Fruit fly (Drosophila melanogaster): Measurements from ENCODE around the gene CG9117.

The CG9117 gene

DNA sequence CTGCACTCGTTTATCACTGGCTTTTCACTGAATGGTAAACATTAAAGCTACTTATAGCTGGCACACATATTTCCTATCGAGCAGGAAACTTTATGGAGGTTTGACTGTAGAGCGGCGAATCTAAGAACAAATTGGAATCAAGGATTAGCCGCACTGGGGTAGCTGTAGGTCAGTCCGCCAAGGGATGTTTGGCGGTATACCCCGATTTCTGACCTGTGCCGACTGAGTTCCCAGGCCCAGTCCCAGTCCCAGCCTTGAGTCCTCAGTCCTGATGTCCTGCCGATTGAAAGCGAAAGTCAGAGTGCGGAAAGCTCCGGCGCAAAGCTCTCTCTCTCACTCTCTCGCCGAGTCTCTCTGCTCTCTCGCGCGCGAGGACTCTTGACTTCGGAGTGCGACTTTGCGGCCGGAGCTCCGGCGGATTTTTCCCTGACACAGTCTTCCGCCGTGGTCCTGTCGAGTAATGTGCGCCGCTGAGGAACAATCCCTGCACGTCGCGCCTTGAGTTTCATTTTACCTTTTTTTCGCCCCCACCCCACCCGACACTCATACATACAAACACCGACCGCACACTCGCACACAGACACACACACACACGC, 16.3 kb upstream of the CG9117 start, which contains the start of gene CG13995:
Gene CG13995, plus strand, starts transcription at position 429 of the 596 bp plus-strand sequence.
- TF ChIP-seq GATAd (GFP tag; optimal IDR thresholded peaks at IDR 0.05) (no peak), Dif (GFP tag; optimal IDR thresholded peaks at IDR 0.05; ENCODE audit: partially characterized antibody) (peak; percentile 33), dmrt93B (GFP tag; optimal IDR thresholded peaks at IDR 0.05) (no peak)

DNA sequence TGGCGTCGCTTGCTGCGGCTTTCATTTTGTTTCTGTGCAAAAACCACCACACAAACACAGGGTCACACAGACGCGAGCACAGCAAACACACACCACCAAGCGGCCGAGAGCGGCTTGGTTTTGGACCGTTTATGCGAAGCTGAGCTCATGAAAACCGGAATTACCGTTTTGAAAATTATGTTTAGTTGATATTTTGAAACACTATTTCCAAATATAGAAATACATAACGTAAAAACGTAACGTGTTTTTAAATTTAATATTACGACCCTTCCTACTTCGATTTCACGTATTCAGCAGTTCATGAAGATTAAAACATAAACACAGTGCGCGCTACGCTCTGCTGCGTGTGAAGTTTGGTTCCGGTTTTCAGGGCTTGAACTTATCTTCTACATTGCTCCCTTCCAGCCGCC, 13.5 kb upstream of the CG9117 start:
- peak; percentile 88 for TF ChIP-seq sage (GFP tag; optimal IDR thresholded peaks at IDR 0.05)
- TF ChIP-seq brk (GFP tag; optimal IDR thresholded peaks at IDR 0.05): no peak
- no peak for TF ChIP-seq CrebA (GFP tag; optimal IDR thresholded peaks at IDR 0.05; ENCODE audit: borderline replicate concordance)
- TF ChIP-seq Dif (GFP tag; optimal IDR thresholded peaks at IDR 0.05; ENCODE audit: partially characterized antibody): no peak
- TF ChIP-seq br (GFP tag; optimal IDR thresholded peaks at IDR 0.05): peak; percentile 97
- TF ChIP-seq OdsH (GFP tag; optimal IDR thresholded peaks at IDR 0.05): peak; percentile 96
- no peak for TF ChIP-seq pan (optimal IDR thresholded peaks at IDR 0.05)
- TF ChIP-seq Vsx2 (GFP tag; optimal IDR thresholded peaks at IDR 0.05; ENCODE audit: partially characterized antibody): no peak
- TF ChIP-seq dmrt93B (GFP tag; optimal IDR thresholded peaks at IDR 0.05): peak; percentile 75
- TF ChIP-seq Abd-B (GFP tag; optimal IDR thresholded peaks at IDR 0.05): no peak
- TF ChIP-seq usp (GFP tag; optimal IDR thresholded peaks at IDR 0.05): no peak
- peak; percentile 53 for TF ChIP-seq Mio (GFP tag; optimal IDR thresholded peaks at IDR 0.05)
- peak; percentile 97 for TF ChIP-seq Sp1 (GFP tag; optimal IDR thresholded peaks at IDR 0.05)
- peak; percentile 90 for TF ChIP-seq psq (GFP tag; optimal IDR thresholded peaks at IDR 0.05)
- peak; percentile 87 for TF ChIP-seq Rel (GFP tag; optimal IDR thresholded peaks at IDR 0.05)
- TF ChIP-seq Rel (tag; optimal IDR thresholded peaks at IDR 0.05): peak; percentile 88
- TF ChIP-seq Hr78 (GFP tag; optimal IDR thresholded peaks at IDR 0.05): no peak
- TF ChIP-seq N (GFP tag; optimal IDR thresholded peaks at IDR 0.05): no peak
- peak; percentile 98 for TF ChIP-seq fru (GFP tag; optimal IDR thresholded peaks at IDR 0.05)
- TF ChIP-seq ey (GFP tag; optimal IDR thresholded peaks at IDR 0.05): peak; percentile 93
- peak; percentile 91 for TF ChIP-seq CG9705 (GFP tag; optimal IDR thresholded peaks at IDR 0.05)
- peak; percentile 64 for TF ChIP-seq Jra (GFP tag; optimal IDR thresholded peaks at IDR 0.05)
- peak; percentile 57 for TF ChIP-seq Hr83 (GFP tag; optimal IDR thresholded peaks at IDR 0.05; ENCODE audit: poor library complexity, severe bottlenecking)
- no peak for TF ChIP-seq lola (GFP tag; optimal IDR thresholded peaks at IDR 0.05)
- peak; percentile 93 for TF ChIP-seq woc (GFP tag; optimal IDR thresholded peaks at IDR 0.05)
- TF ChIP-seq GATAd (GFP tag; optimal IDR thresholded peaks at IDR 0.05): no peak
- no peak for TF ChIP-seq Dfd (GFP tag; optimal IDR thresholded peaks at IDR 0.05)
- peak; percentile 76 for TF ChIP-seq dsf (GFP tag; optimal IDR thresholded peaks at IDR 0.05; ENCODE audit: borderline replicate concordance)
- peak; percentile 90 for TF ChIP-seq CG32264 (GFP tag; optimal IDR thresholded peaks at IDR 0.05)
- TF ChIP-seq dl (GFP tag; optimal IDR thresholded peaks at IDR 0.05; ENCODE audit: insufficient read depth in 1 of 2, partially characterized antibody in 2 of 2): no peak
- TF ChIP-seq h (GFP tag; optimal IDR thresholded peaks at IDR 0.05): peak; percentile 98
- peak; percentile 94 for TF ChIP-seq HLH106 (tag; optimal IDR thresholded peaks at IDR 0.05)
- no peak for TF ChIP-seq tai (GFP tag; optimal IDR thresholded peaks at IDR 0.05)
- peak; percentile 97 for TF ChIP-seq sv (GFP tag; optimal IDR thresholded peaks at IDR 0.05)
- TF ChIP-seq rgr (GFP tag; optimal IDR thresholded peaks at IDR 0.05): peak; percentile 98
- peak; percentile 92 to 95 for TF ChIP-seq foxo (GFP tag; optimal IDR thresholded peaks at IDR 0.05)
- TF ChIP-seq Hnf4 (GFP tag; optimal IDR thresholded peaks at IDR 0.05): peak; percentile 94
- no peak for TF ChIP-seq Myc (optimal IDR thresholded peaks at IDR 0.05)

DNA sequence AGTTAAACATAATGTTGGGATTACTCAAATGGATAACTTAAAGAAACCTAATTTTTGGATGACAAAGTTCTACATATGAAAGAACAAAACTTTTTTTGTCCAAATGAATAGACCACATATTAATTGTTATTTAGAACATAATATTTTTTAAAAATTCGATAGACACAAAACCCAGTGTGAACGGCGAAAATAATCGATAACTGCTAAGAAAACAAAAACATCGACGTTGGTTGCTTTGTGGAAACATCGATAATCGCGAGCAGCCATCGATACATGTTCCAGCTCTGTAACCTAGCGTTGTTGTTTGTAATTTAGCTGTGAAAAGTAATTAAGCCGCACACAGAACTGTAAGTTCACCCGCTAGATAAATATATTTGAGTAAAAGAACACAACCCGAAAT, 12.9 kb upstream of the CG9117 start, which contains the start of gene CG9135:
Gene CG9135, plus strand, starts transcription at position 226 of the 400 bp plus-strand sequence.
- TF ChIP-seq jim (GFP tag; optimal IDR thresholded peaks at IDR 0.05): no peak
- TF ChIP-seq psq (GFP tag; optimal IDR thresholded peaks at IDR 0.05): no peak
- TF ChIP-seq Abd-B (GFP tag; optimal IDR thresholded peaks at IDR 0.05): no peak
- no peak for TF ChIP-seq Rel (GFP tag; optimal IDR thresholded peaks at IDR 0.05)
- no peak for TF ChIP-seq Rel (tag; optimal IDR thresholded peaks at IDR 0.05)
- TF ChIP-seq Sp1 (GFP tag; optimal IDR thresholded peaks at IDR 0.05): no peak
- TF ChIP-seq Vsx2 (GFP tag; optimal IDR thresholded peaks at IDR 0.05; ENCODE audit: partially characterized antibody): no peak
- TF ChIP-seq sv (GFP tag; optimal IDR thresholded peaks at IDR 0.05): no peak
- TF ChIP-seq Hr83 (GFP tag; optimal IDR thresholded peaks at IDR 0.05; ENCODE audit: poor library complexity, severe bottlenecking): peak; percentile 46
- peak; percentile 9 for TF ChIP-seq HLH106 (tag; optimal IDR thresholded peaks at IDR 0.05)
- TF ChIP-seq woc (GFP tag; optimal IDR thresholded peaks at IDR 0.05): no peak
- no peak for TF ChIP-seq OdsH (GFP tag; optimal IDR thresholded peaks at IDR 0.05)
- no peak for TF ChIP-seq N (GFP tag; optimal IDR thresholded peaks at IDR 0.05)
- no peak for TF ChIP-seq CG9705 (GFP tag; optimal IDR thresholded peaks at IDR 0.05)
- no peak for TF ChIP-seq ey (GFP tag; optimal IDR thresholded peaks at IDR 0.05)
- no peak for TF ChIP-seq pan (optimal IDR thresholded peaks at IDR 0.05)
- no peak for TF ChIP-seq Hr78 (GFP tag; optimal IDR thresholded peaks at IDR 0.05)
- peak; percentile 29 for TF ChIP-seq Jra (GFP tag; optimal IDR thresholded peaks at IDR 0.05)
- no peak for TF ChIP-seq GATAd (GFP tag; optimal IDR thresholded peaks at IDR 0.05)
- no peak for TF ChIP-seq lola (GFP tag; optimal IDR thresholded peaks at IDR 0.05)
